Fruit fly (Drosophila melanogaster) whole organism: ENCODE measurements around the gene MED15.

Experiments used
- CG8478 ChIP-seq: fragments of >200 bp; optimal IDR thresholded peaks from 2 replicates; lab custom pipeline; 2018; ENCODE audit warnings: inconsistent platforms
- Dll ChIP-seq: fragments of >200 bp; optimal IDR thresholded peaks from 2 replicates; lab custom pipeline; 2017
- EcR ChIP-seq, 2 experiments: fragments of >200 bp; optimal IDR thresholded peaks; 2 replicates each; lab custom pipeline; 2017; ENCODE audit warnings: missing biosample characterization in 2 of 2, missing genetic modification characterization in 2 of 2, missing genetic modification reagents in 2 of 2
- pan ChIP-seq: fragments of >200 bp; optimal IDR thresholded peaks from 2 replicates; lab custom pipeline; 2017
- usp ChIP-seq: fragments of >200 bp; optimal IDR thresholded peaks from 2 replicates; lab custom pipeline; 2017; ENCODE audit warnings: missing biosample characterization, missing genetic modification characterization, mixed read lengths

DNA sequence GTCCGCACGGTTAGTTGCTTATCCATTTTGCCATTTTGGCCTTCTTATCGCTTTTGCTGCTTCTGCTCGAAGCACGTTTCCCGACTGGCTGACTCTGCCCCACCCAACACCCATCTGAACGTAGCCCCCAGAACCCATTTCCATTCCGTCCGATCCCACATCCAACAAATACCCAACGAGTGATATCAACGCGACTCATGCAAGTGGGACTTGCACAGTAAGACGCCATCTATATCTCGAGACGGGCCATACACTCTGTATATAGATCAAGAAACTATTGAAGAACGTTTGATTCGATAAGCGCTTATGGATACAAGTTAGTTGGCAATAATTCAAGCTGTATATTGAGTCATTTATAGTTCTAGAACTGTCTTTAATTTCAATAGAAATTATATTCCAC lies 19.4 kb downstream of the MED15 start:
- TF ChIP-seq CG8478 (lab: Kevin White, UChicago) = no peak
- no peak for TF ChIP-seq usp (GFP tag; lab: Kevin White, UChicago)
- TF ChIP-seq pan (lab: Kevin White, UChicago) = no peak
- TF ChIP-seq Dll (lab: Kevin White, UChicago) = no peak
- TF ChIP-seq EcR (GFP tag; optimal IDR thresholded peaks at IDR 0.05; lab: Kevin White, UChicago) = no peak
